Fruit fly (Drosophila melanogaster) whole organism, embryonic: ENCODE results near the gene CG12177.

ENCODE experiments used
- Blimp-1 ChIP-seq: fragments of 200-800 bp; sonication (Bioruptor generic); optimal IDR thresholded peaks from 3 replicates; lab custom pipeline; 2018; ENCODE audit warnings: missing biosample characterization, missing genetic modification characterization, mild to moderate bottlenecking, moderate library complexity, missing genetic modification reagents
- CG10209 ChIP-seq: fragments of 200-800 bp; sonication (Bioruptor generic); optimal IDR thresholded peaks from 3 replicates; lab custom pipeline; 2017; ENCODE audit warnings: missing biosample characterization, mild to moderate bottlenecking, missing genetic modification characterization, missing genetic modification reagents
- CG10543 ChIP-seq: fragments of 200-800 bp; sonication (Bioruptor generic); optimal IDR thresholded peaks from 3 replicates; lab custom pipeline; 2017; ENCODE audit warnings: missing biosample characterization, mild to moderate bottlenecking, missing genetic modification characterization, moderate library complexity
- CG12391 ChIP-seq: fragments of 200-800 bp; sonication (Bioruptor generic); optimal IDR thresholded peaks from 3 replicates; lab custom pipeline; 2018; ENCODE audit warnings: missing biosample characterization, mild to moderate bottlenecking, missing genetic modification characterization, moderate library complexity
- CG13296 ChIP-seq: fragments of 200-800 bp; sonication (Bioruptor generic); optimal IDR thresholded peaks from 3 replicates; lab custom pipeline; 2018; ENCODE audit warnings: missing biosample characterization, mild to moderate bottlenecking, missing genetic modification characterization
- CG14014 ChIP-seq: fragments of 200-800 bp; sonication (Bioruptor generic); IDR thresholded peaks from 2 replicates; pipeline ENCODE4 v1.3.6; 2022; ENCODE audit warnings: missing biosample characterization, missing genetic modification characterization
- CG14441 ChIP-seq: fragments of 200-800 bp; sonication (Bioruptor generic); IDR thresholded peaks from 2 replicates; pipeline ENCODE4 v1.3.6; 2022; ENCODE audit warnings: missing biosample characterization, missing genetic modification characterization
- CG14965 ChIP-seq: fragments of 200-800 bp; sonication (Bioruptor generic); optimal IDR thresholded peaks from 2 replicates; lab custom pipeline; 2016; ENCODE audit warnings: missing biosample characterization, missing genetic modification characterization, borderline replicate concordance
- CG1647 ChIP-seq: fragments of 200-800 bp; sonication (Bioruptor generic); optimal IDR thresholded peaks from 3 replicates; lab custom pipeline; 2016; ENCODE audit warnings: missing biosample characterization, missing genetic modification characterization
- CG16863 ChIP-seq: fragments of 200-800 bp; sonication (Bioruptor generic); optimal IDR thresholded peaks from 3 replicates; lab custom pipeline; 2016; ENCODE audit warnings: missing biosample characterization, missing genetic modification characterization
- CG1792 ChIP-seq: fragments of 200-800 bp; sonication (Bioruptor generic); optimal IDR thresholded peaks from 2 replicates; lab custom pipeline; 2016; ENCODE audit warnings: missing biosample characterization, missing genetic modification characterization
- CG2199 ChIP-seq: fragments of 200-800 bp; sonication (Bioruptor generic); IDR thresholded peaks from 3 replicates; pipeline ENCODE4 v1.3.6; 2022; ENCODE audit warnings: missing biosample characterization, missing genetic modification characterization
- CG2202 ChIP-seq: fragments of 200-800 bp; sonication (Bioruptor generic); optimal IDR thresholded peaks from 2 replicates; lab custom pipeline; 2018; ENCODE audit warnings: missing biosample characterization, mild to moderate bottlenecking, missing genetic modification characterization
- CG2875 ChIP-seq: fragments of 200-800 bp; sonication (Bioruptor generic); optimal IDR thresholded peaks from 2 replicates; lab custom pipeline; 2017; ENCODE audit warnings: missing biosample characterization, mild to moderate bottlenecking, missing genetic modification characterization, missing genetic modification reagents
- CG31224 ChIP-seq: fragments of 200-800 bp; sonication (Bioruptor generic); IDR thresholded peaks from 2 replicates; pipeline ENCODE4 v1.3.6; 2022; ENCODE audit warnings: missing biosample characterization, missing genetic modification characterization
- CG34376 ChIP-seq: fragments of 200-800 bp; sonication (Bioruptor generic); optimal IDR thresholded peaks from 2 replicates; lab custom pipeline; 2018; ENCODE audit warnings: missing biosample characterization, mild to moderate bottlenecking, missing genetic modification characterization
- CG5953 ChIP-seq: fragments of 200-800 bp; sonication (Bioruptor generic); IDR thresholded peaks from 2 replicates; pipeline ENCODE4 v1.3.6; 2022; ENCODE audit warnings: missing biosample characterization, missing genetic modification characterization
- CG7271 ChIP-seq: fragments of 200-800 bp; sonication (Bioruptor generic); optimal IDR thresholded peaks from 2 replicates; lab custom pipeline; 2018; ENCODE audit warnings: missing biosample characterization, mild to moderate bottlenecking, missing genetic modification characterization, moderate library complexity
- CG7928 ChIP-seq: fragments of 200-800 bp; sonication (Bioruptor generic); optimal IDR thresholded peaks from 2 replicates; lab custom pipeline; 2017; ENCODE audit warnings: missing biosample characterization, mild to moderate bottlenecking, missing genetic modification characterization
- CG7987 ChIP-seq: fragments of 200-800 bp; sonication (Bioruptor generic); optimal IDR thresholded peaks from 2 replicates; lab custom pipeline; 2018; ENCODE audit warnings: missing biosample characterization, mild to moderate bottlenecking, missing genetic modification characterization, moderate library complexity
- CG8290 ChIP-seq, 3 experiments: fragments of 200-800 bp; sonication (Bioruptor generic); optimal IDR thresholded peaks; 2 replicates each; lab custom pipeline; 2016 to 2019; ENCODE audit warnings: missing biosample characterization in 3 of 3, missing genetic modification characterization in 3 of 3, mild to moderate bottlenecking in 2 of 3, moderate library complexity in 1 of 3
- CG9215 ChIP-seq: fragments of 200-800 bp; sonication (Bioruptor generic); IDR thresholded peaks from 2 replicates; pipeline ENCODE4 v1.3.6; 2022; ENCODE audit warnings: missing biosample characterization, missing genetic modification characterization
- CG9437 ChIP-seq: fragments of 200-800 bp; sonication (Bioruptor generic); optimal IDR thresholded peaks from 2 replicates; lab custom pipeline; 2018; ENCODE audit warnings: missing biosample characterization, mild to moderate bottlenecking, missing genetic modification characterization
- D ChIP-seq, 2 experiments: fragments of 200-800 bp in 1 of 2; fragments of >200 bp in 1 of 2; sonication (Bioruptor generic) in 1 of 2; optimal IDR thresholded peaks; 2 replicates in 1 of 2; 3 replicates in 1 of 2; lab custom pipeline; 2017; ENCODE audit warnings: mild to moderate bottlenecking in 1 of 2, missing biosample characterization in 1 of 2, missing genetic modification characterization in 1 of 2, missing genetic modification reagents in 1 of 2
- Dbx ChIP-seq: fragments of 200-800 bp; sonication (Bioruptor generic); IDR thresholded peaks from 3 replicates; pipeline ENCODE4 v1.3.6; 2022; ENCODE audit warnings: missing biosample characterization, missing genetic modification characterization
- E2f1 ChIP-seq: fragments of 200-800 bp; sonication (Bioruptor generic); IDR thresholded peaks from 2 replicates; pipeline ENCODE4 v1.3.6; 2022; ENCODE audit warnings: missing biosample characterization, missing genetic modification characterization
- HLH3B ChIP-seq: fragments of 200-800 bp; sonication (Bioruptor generic); IDR thresholded peaks from 2 replicates; pipeline ENCODE4 v1.3.6; 2022; ENCODE audit warnings: missing biosample characterization, missing genetic modification characterization
- Hmr ChIP-seq: fragments of 200-800 bp; sonication (Bioruptor generic); optimal IDR thresholded peaks from 3 replicates; lab custom pipeline; 2017; ENCODE audit warnings: mild to moderate bottlenecking, missing biosample characterization, missing genetic modification reagents, missing genetic modification characterization
- Med ChIP-seq: fragments of 200-800 bp; sonication (Bioruptor generic); peaks from one replicate; lab custom pipeline; 2016; ENCODE audit warnings: missing biosample characterization, missing genetic modification characterization, mild to moderate bottlenecking, inconsistent platforms, moderate library complexity
- Sin3A ChIP-seq: fragments of >200 bp; optimal IDR thresholded peaks from 2 replicates; lab custom pipeline; 2018
- Spps ChIP-seq: fragments of 200-800 bp; sonication (Bioruptor generic); optimal IDR thresholded peaks from 2 replicates; lab custom pipeline; 2018; ENCODE audit warnings: missing biosample characterization, mild to moderate bottlenecking, missing genetic modification characterization
- Sry-δ ChIP-seq: fragments of 200-800 bp; sonication (Bioruptor generic); optimal IDR thresholded peaks from 2 replicates; lab custom pipeline; 2016; ENCODE audit warnings: missing biosample characterization, missing genetic modification characterization
- ap ChIP-seq: fragments of 200-800 bp; sonication (Bioruptor generic); IDR thresholded peaks from 2 replicates; pipeline ENCODE4 v1.3.6; 2022; ENCODE audit warnings: missing biosample characterization, missing genetic modification characterization
- exex ChIP-seq: fragments of 200-800 bp; sonication (Bioruptor generic); optimal IDR thresholded peaks from 4 replicates; lab custom pipeline; 2018; ENCODE audit warnings: missing biosample characterization, mild to moderate bottlenecking, missing genetic modification characterization, moderate library complexity
- gcm ChIP-seq: fragments of 200-800 bp; sonication (Bioruptor generic); optimal IDR thresholded peaks from 2 replicates; lab custom pipeline; 2019; ENCODE audit warnings: missing biosample characterization, mild to moderate bottlenecking, missing genetic modification characterization, moderate library complexity
- grn ChIP-seq: fragments of 200-800 bp; sonication (Bioruptor generic); optimal IDR thresholded peaks from 3 replicates; lab custom pipeline; 2017; ENCODE audit warnings: missing biosample characterization, missing genetic modification characterization
- insv ChIP-seq, 2 experiments: fragments of 200-800 bp; sonication (Bioruptor generic); optimal IDR thresholded peaks; 3 replicates each; lab custom pipeline; 2016 to 2018; ENCODE audit warnings: missing biosample characterization in 2 of 2, missing genetic modification characterization in 2 of 2
- lab ChIP-seq: fragments of 200-800 bp; sonication (Bioruptor generic); optimal IDR thresholded peaks from 3 replicates; lab custom pipeline; 2017; ENCODE audit warnings: missing biosample characterization, missing genetic modification characterization, mild to moderate bottlenecking, moderate library complexity, missing genetic modification reagents
- p53 ChIP-seq: fragments of 200-800 bp; sonication (Bioruptor generic); optimal IDR thresholded peaks from 2 replicates; lab custom pipeline; 2016; ENCODE audit warnings: missing biosample characterization, missing genetic modification characterization
- row ChIP-seq: fragments of 200-800 bp; sonication (Bioruptor generic); IDR thresholded peaks from 3 replicates; pipeline ENCODE4 v1.3.6; 2022; ENCODE audit warnings: missing biosample characterization, missing genetic modification characterization
- sens ChIP-seq: fragments of 200-800 bp; sonication (Bioruptor generic); peaks from one replicate; lab custom pipeline; 2016; ENCODE audit warnings: missing biosample characterization, missing genetic modification characterization
- slbo ChIP-seq: fragments of 200-800 bp; sonication (Bioruptor generic); IDR thresholded peaks from 2 replicates; pipeline ENCODE4 v1.3.6; 2022; ENCODE audit warnings: missing biosample characterization, missing genetic modification characterization
- sna ChIP-seq: fragments of 200-800 bp; sonication (Bioruptor generic); IDR thresholded peaks from 2 replicates; pipeline ENCODE4 v1.3.6; 2022; ENCODE audit warnings: missing biosample characterization, missing genetic modification characterization; ENCODE audit not compliant: partially characterized antibody
- sug ChIP-seq: fragments of 200-800 bp; optimal IDR thresholded peaks from 2 replicates; lab custom pipeline; 2019; ENCODE audit warnings: missing biosample characterization, mild to moderate bottlenecking, missing genetic modification characterization, moderate library complexity
- tna ChIP-seq: fragments of 200-800 bp; sonication (Bioruptor generic); IDR thresholded peaks from 2 replicates; pipeline ENCODE4 v1.3.6; 2022; ENCODE audit warnings: missing biosample characterization, missing genetic modification characterization; ENCODE audit not compliant: partially characterized antibody
- tx ChIP-seq: fragments of 200-800 bp; sonication (Bioruptor generic); optimal IDR thresholded peaks from 2 replicates; lab custom pipeline; 2016; ENCODE audit warnings: missing biosample characterization, missing genetic modification characterization

Gene CG12177

dm6 chrX:13682652-13683051 is 2.4 kb upstream of the CG12177 start, which contains the start of gene CG11158 (continued):
- no peak for TF ChIP-seq CG1647 (GFP tag; lab: Kevin White, UChicago)
- TF ChIP-seq Sry-δ (GFP tag; lab: Kevin White, UChicago): peak; percentile 6
- TF ChIP-seq D (optimal IDR thresholded peaks at IDR 0.05; lab: Kevin White, UChicago): no peak
- no peak for TF ChIP-seq D (GFP tag; optimal IDR thresholded peaks at IDR 0.05; lab: Kevin White, UChicago)
- no peak for TF ChIP-seq CG1792 (GFP tag; lab: Kevin White, UChicago)

- TF ChIP-seq sens: peak; percentile 61
- 0 out of 2 replicates have a peak, but pooled peaks have one; percentile 9 for TF ChIP-seq CG14441 (GFP tag; lab: Robert Waterston, UW)
- TF ChIP-seq Dbx (GFP tag; lab: Robert Waterston, UW): 0 out of 3 replicates have a peak, but pooled peaks have one; percentile 22
- TF ChIP-seq Med (GFP tag; lab: Kevin White, UChicago): peak; percentile 75
- TF ChIP-seq CG8290 (GFP tag; optimal IDR thresholded peaks at IDR 0.05; lab: Kevin White, UChicago): no peak
- no peak for TF ChIP-seq CG8290 (tag; optimal IDR thresholded peaks at IDR 0.05; lab: Kevin White, UChicago)
- peak; percentile 43 for TF ChIP-seq grn (GFP tag; lab: Kevin White, UChicago)
- TF ChIP-seq HLH3B (GFP tag; lab: Robert Waterston, UW): 0 out of 2 replicates have a peak, but pooled peaks have one; percentile 24
- peak; percentile 19 for TF ChIP-seq CG34376 (GFP tag; lab: Kevin White, UChicago)
- peak; percentile 1 for TF ChIP-seq CG7987 (GFP tag; lab: Kevin White, UChicago)
- TF ChIP-seq slbo (GFP tag; lab: Robert Waterston, UW): peak; percentile 38
- TF ChIP-seq gcm (GFP tag; lab: Kevin White, UChicago): no peak
- TF ChIP-seq CG13296 (GFP tag; lab: Kevin White, UChicago): peak; percentile 25
- TF ChIP-seq CG10543 (GFP tag; lab: Kevin White, UChicago): peak; percentile 18
- TF ChIP-seq exex (tag; lab: Kevin White, UChicago): peak; percentile 51
- peak; percentile 19 for TF ChIP-seq Hmr (GFP tag; lab: Kevin White, UChicago)
- no peak for TF ChIP-seq tna (GFP tag; lab: Robert Waterston, UW)
- 0 out of 3 replicates have a peak, but pooled peaks have one; percentile 5 for TF ChIP-seq row (GFP tag; lab: Robert Waterston, UW)
- 0 out of 3 replicates have a peak, but pooled peaks have one; percentile 31 for TF ChIP-seq CG2199
- no peak for TF ChIP-seq CG12391 (tag; lab: Kevin White, UChicago)
- TF ChIP-seq lab (GFP tag; lab: Kevin White, UChicago): peak; percentile 21
- TF ChIP-seq sug (tag; lab: Kevin White, UChicago): peak; percentile 49
Measured at dm6 chrX:13681906-13682305, 1.6 kb upstream of the CG12177 start.

dm6 chrX:13679565-13679964 is 735 bp downstream of the CG12177 start:
- TF ChIP-seq CG16863 (GFP tag; lab: Kevin White, UChicago) (no peak), CG7271 (tag; lab: Kevin White, UChicago) (no peak), CG2875 (GFP tag; lab: Kevin White, UChicago) (no peak), p53 (GFP tag; lab: Kevin White, UChicago) (no peak), CG31224 (GFP tag; lab: Robert Waterston, UW) (no peak), CG5953 (GFP tag; lab: Robert Waterston, UW) (no peak), CG14965 (no peak), exex (tag; lab: Kevin White, UChicago) (no peak), insv (GFP tag; optimal IDR thresholded peaks at IDR 0.05; lab: Kevin White, UChicago) (no peak), ap (no peak), tx (GFP tag; lab: Kevin White, UChicago) (no peak), CG2202 (tag; lab: Kevin White, UChicago) (no peak), CG9437 (no peak), Blimp-1 (GFP tag; lab: Kevin White, UChicago) (peak; percentile 44), CG10209 (peak; percentile 25), CG14014 (0 out of 2 replicates have a peak, but pooled peaks have one; percentile 27), CG7928 (GFP tag; lab: Kevin White, UChicago) (no peak), CG9215 (GFP tag; lab: Robert Waterston, UW) (no peak), Spps (tag; lab: Kevin White, UChicago) (no peak), Sin3A (lab: Kevin White, UChicago) (no peak), CG13296 (GFP tag; lab: Kevin White, UChicago) (peak; percentile 4), CG10543 (GFP tag; lab: Kevin White, UChicago) (no peak), sna (GFP tag; lab: Robert Waterston, UW) (no peak), E2f1 (GFP tag; lab: Robert Waterston, UW) (no peak)
